Fruit fly (Drosophila melanogaster) whole organism, embryonic: ENCODE results near the gene Desat1.

Experiments
- Abd-B ChIP-seq: fragments of 200-800 bp; sonication (Bioruptor generic); optimal IDR thresholded peaks from 2 replicates; lab custom pipeline; 2018; ENCODE audit warnings: missing biosample characterization, mild to moderate bottlenecking, missing genetic modification characterization, moderate library complexity
- B-H2 ChIP-seq: fragments of 200-800 bp; sonication (Bioruptor generic); optimal IDR thresholded peaks from 2 replicates; lab custom pipeline; 2018; ENCODE audit warnings: missing biosample characterization, mild to moderate bottlenecking, missing genetic modification characterization
- Bdp1 ChIP-seq: fragments of 200-800 bp; sonication (Bioruptor generic); optimal IDR thresholded peaks from 3 replicates; lab custom pipeline; 2016; ENCODE audit warnings: missing biosample characterization, missing genetic modification characterization
- BtbVII ChIP-seq: fragments of 200-800 bp; sonication (Bioruptor generic); optimal IDR thresholded peaks from 3 replicates; lab custom pipeline; 2017; ENCODE audit warnings: missing biosample characterization, mild to moderate bottlenecking, missing genetic modification characterization
- CG12104 ChIP-seq: fragments of 200-800 bp; sonication (Bioruptor generic); optimal IDR thresholded peaks from 3 replicates; lab custom pipeline; 2016; ENCODE audit warnings: missing biosample characterization, missing genetic modification characterization
- CG12942 ChIP-seq: fragments of 200-800 bp; sonication (Bioruptor generic); optimal IDR thresholded peaks from 3 replicates; lab custom pipeline; 2016; ENCODE audit warnings: missing biosample characterization, missing genetic modification characterization
- CG13287 ChIP-seq: fragments of 200-800 bp; sonication (Bioruptor generic); IDR thresholded peaks from 2 replicates; pipeline ENCODE4 v1.3.6; 2022; ENCODE audit warnings: missing biosample characterization, missing genetic modification characterization; ENCODE audit not compliant: partially characterized antibody
- CG15011 ChIP-seq: fragments of 200-800 bp; sonication (Bioruptor generic); optimal IDR thresholded peaks from 3 replicates; lab custom pipeline; 2018; ENCODE audit warnings: missing biosample characterization, mild to moderate bottlenecking, missing genetic modification characterization
- CG15514 ChIP-seq: fragments of 200-800 bp; sonication (Bioruptor generic); optimal IDR thresholded peaks from 3 replicates; lab custom pipeline; 2017; ENCODE audit warnings: missing biosample characterization, missing genetic modification characterization, mild to moderate bottlenecking, moderate library complexity, missing genetic modification reagents
- CG2116 ChIP-seq: fragments of 200-800 bp; sonication (Bioruptor generic); optimal IDR thresholded peaks from 3 replicates; lab custom pipeline; 2018; ENCODE audit warnings: missing biosample characterization, mild to moderate bottlenecking, missing genetic modification characterization
- CG31365 ChIP-seq: fragments of 200-800 bp; sonication (Bioruptor generic); optimal IDR thresholded peaks from 2 replicates; lab custom pipeline; 2018; ENCODE audit warnings: missing biosample characterization, mild to moderate bottlenecking, missing genetic modification characterization
- CG34224 ChIP-seq: fragments of 200-800 bp; sonication (Bioruptor generic); IDR thresholded peaks from 3 replicates; pipeline ENCODE4 v1.3.6; 2022; ENCODE audit warnings: missing biosample characterization, missing genetic modification characterization; ENCODE audit not compliant: partially characterized antibody
- CG4404 ChIP-seq: fragments of 200-800 bp; sonication (Bioruptor generic); IDR thresholded peaks from 2 replicates; pipeline ENCODE4 v1.3.6; 2022; ENCODE audit warnings: missing biosample characterization, missing genetic modification characterization
- CG6272 ChIP-seq: fragments of 200-800 bp; sonication (Bioruptor generic); IDR thresholded peaks from 2 replicates; pipeline ENCODE4 v1.3.6; 2022; ENCODE audit warnings: missing biosample characterization, missing genetic modification characterization
- CG6765 ChIP-seq: fragments of 200-800 bp; sonication (Bioruptor generic); optimal IDR thresholded peaks from 3 replicates; lab custom pipeline; 2017; ENCODE audit warnings: missing biosample characterization, mild to moderate bottlenecking, missing genetic modification characterization
- CG6791 ChIP-seq: fragments of 200-800 bp; sonication (Bioruptor generic); IDR thresholded peaks from 3 replicates; pipeline ENCODE4 v1.3.6; 2022; ENCODE audit warnings: missing biosample characterization, missing genetic modification characterization; ENCODE audit not compliant: partially characterized antibody
- CG9609 ChIP-seq: fragments of 200-800 bp; sonication (Bioruptor generic); optimal IDR thresholded peaks from 3 replicates; lab custom pipeline; 2016; ENCODE audit warnings: missing biosample characterization, missing genetic modification characterization
- CHES-1-like ChIP-seq: fragments of 200-800 bp; sonication (Bioruptor generic); optimal IDR thresholded peaks from 2 replicates; lab custom pipeline; 2016; ENCODE audit warnings: missing biosample characterization, missing genetic modification characterization
- ERR ChIP-seq: fragments of 200-800 bp; sonication (Bioruptor generic); optimal IDR thresholded peaks from 2 replicates; lab custom pipeline; 2016; ENCODE audit warnings: missing biosample characterization, missing genetic modification characterization
- Lim3 ChIP-seq: fragments of 200-800 bp; sonication (Bioruptor generic); IDR thresholded peaks from 2 replicates; pipeline ENCODE4 v1.3.6; 2022; ENCODE audit warnings: missing biosample characterization, missing genetic modification characterization
- MBD-R2 ChIP-seq: fragments of 200-800 bp; sonication (Bioruptor generic); IDR thresholded peaks from 2 replicates; pipeline ENCODE4 v1.3.6; 2022; ENCODE audit warnings: missing biosample characterization, missing genetic modification characterization
- MESR4 ChIP-seq: fragments of 200-800 bp; sonication (Bioruptor generic); optimal IDR thresholded peaks from 2 replicates; lab custom pipeline; 2018; ENCODE audit warnings: missing biosample characterization, mild to moderate bottlenecking, missing genetic modification characterization, moderate library complexity
- Opbp ChIP-seq: fragments of 200-800 bp; sonication (Bioruptor generic); IDR thresholded peaks from 3 replicates; pipeline ENCODE4 v1.3.6; 2022; ENCODE audit warnings: missing biosample characterization, missing genetic modification characterization; ENCODE audit not compliant: partially characterized antibody
- Spps ChIP-seq: fragments of 200-800 bp; sonication (Bioruptor generic); optimal IDR thresholded peaks from 2 replicates; lab custom pipeline; 2018; ENCODE audit warnings: missing biosample characterization, mild to moderate bottlenecking, missing genetic modification characterization
- Sry-δ ChIP-seq: fragments of 200-800 bp; sonication (Bioruptor generic); optimal IDR thresholded peaks from 2 replicates; lab custom pipeline; 2016; ENCODE audit warnings: missing biosample characterization, missing genetic modification characterization
- Stat92E ChIP-seq, 3 experiments: fragments of >200 bp in 2 of 3; fragments of 200-800 bp in 1 of 3; sonication (Bioruptor generic) in 1 of 3; optimal IDR thresholded peaks; 2 replicates each; lab custom pipeline; 2017 to 2019; ENCODE audit warnings: missing biosample characterization in 3 of 3, missing genetic modification characterization in 3 of 3, mild to moderate bottlenecking in 1 of 3, moderate library complexity in 1 of 3
- Trl ChIP-seq, 3 experiments: fragments of >200 bp in 2 of 3; fragments of 200-800 bp in 1 of 3; sonication (Bioruptor generic) in 1 of 3; optimal IDR thresholded peaks; 2 replicates in 1 of 3; 3 replicates in 2 of 3; lab custom pipeline; 2016 to 2017; ENCODE audit warnings: missing biosample characterization in 1 of 3, missing genetic modification characterization in 1 of 3
- bbx ChIP-seq: fragments of 200-800 bp; sonication (Bioruptor generic); IDR thresholded peaks from 2 replicates; pipeline ENCODE4 v1.3.6; 2022; ENCODE audit warnings: missing biosample characterization, missing genetic modification characterization; ENCODE audit not compliant: partially characterized antibody
- bsh ChIP-seq, 2 experiments: fragments of 200-800 bp; sonication (Bioruptor generic); optimal IDR thresholded peaks; 2 replicates each; lab custom pipeline; 2017 to 2018; ENCODE audit warnings: mild to moderate bottlenecking in 2 of 2, missing biosample characterization in 2 of 2, missing genetic modification characterization in 2 of 2, moderate library complexity in 1 of 2
- cas ChIP-seq: fragments of 200-800 bp; sonication (Bioruptor generic); IDR thresholded peaks from 2 replicates; pipeline ENCODE4 v1.3.6; 2022; ENCODE audit warnings: missing biosample characterization, missing genetic modification characterization
- chm ChIP-seq: fragments of 200-800 bp; sonication (Bioruptor generic); IDR thresholded peaks from 2 replicates; pipeline ENCODE4 v1.3.6; 2022; ENCODE audit warnings: missing biosample characterization, missing genetic modification characterization
- chn ChIP-seq: fragments of 200-800 bp; sonication (Bioruptor generic); optimal IDR thresholded peaks from 2 replicates; lab custom pipeline; 2016; ENCODE audit warnings: missing biosample characterization, missing genetic modification characterization
- crp ChIP-seq, 2 experiments: fragments of 200-800 bp; sonication (Bioruptor generic); optimal IDR thresholded peaks; 2 replicates in 1 of 2; 3 replicates in 1 of 2; lab custom pipeline; 2017; ENCODE audit warnings: missing biosample characterization in 2 of 2, missing genetic modification characterization in 2 of 2, mild to moderate bottlenecking in 1 of 2, moderate library complexity in 1 of 2
- dimm ChIP-seq: fragments of 200-800 bp; sonication (Bioruptor generic); IDR thresholded peaks from 2 replicates; pipeline ENCODE4 v1.3.6; 2022; ENCODE audit warnings: missing biosample characterization, missing genetic modification characterization
- fd102C ChIP-seq: fragments of 200-800 bp; sonication (Bioruptor generic); optimal IDR thresholded peaks from 2 replicates; lab custom pipeline; 2018; ENCODE audit warnings: missing biosample characterization, mild to moderate bottlenecking, missing genetic modification characterization, moderate library complexity
- fd96Cb ChIP-seq: fragments of 200-800 bp; sonication (Bioruptor generic); optimal IDR thresholded peaks from 2 replicates; lab custom pipeline; 2018; ENCODE audit warnings: missing biosample characterization, mild to moderate bottlenecking, missing genetic modification characterization, moderate library complexity
- gcm ChIP-seq: fragments of 200-800 bp; sonication (Bioruptor generic); optimal IDR thresholded peaks from 2 replicates; lab custom pipeline; 2019; ENCODE audit warnings: missing biosample characterization, mild to moderate bottlenecking, missing genetic modification characterization, moderate library complexity
- gem ChIP-seq: fragments of 200-800 bp; sonication (Bioruptor generic); optimal IDR thresholded peaks from 2 replicates; lab custom pipeline; 2019; ENCODE audit warnings: missing biosample characterization, mild to moderate bottlenecking, missing genetic modification characterization, moderate library complexity
- gfzf ChIP-seq: fragments of 200-800 bp; sonication (Bioruptor generic); optimal IDR thresholded peaks from 2 replicates; lab custom pipeline; 2016; ENCODE audit warnings: missing biosample characterization, mild to moderate bottlenecking, missing genetic modification characterization, moderate library complexity
- hb ChIP-seq: fragments of 200-800 bp; sonication (Bioruptor generic); IDR thresholded peaks from 3 replicates; pipeline ENCODE4 v1.3.6; 2022; ENCODE audit warnings: missing biosample characterization, missing genetic modification characterization; ENCODE audit not compliant: partially characterized antibody
- hth ChIP-seq: fragments of >200 bp; optimal IDR thresholded peaks from 2 replicates; lab custom pipeline; 2017; ENCODE audit warnings: inconsistent platforms
- nerfin-2 ChIP-seq: fragments of 200-800 bp; sonication (Bioruptor generic); IDR thresholded peaks from 2 replicates; pipeline ENCODE4 v1.3.6; 2022; ENCODE audit warnings: missing biosample characterization, missing genetic modification characterization; ENCODE audit not compliant: partially characterized antibody
- pho ChIP-seq: fragments of 200-800 bp; sonication (Bioruptor generic); optimal IDR thresholded peaks from 2 replicates; lab custom pipeline; 2016; ENCODE audit warnings: missing biosample characterization, missing genetic modification characterization
- slou ChIP-seq: fragments of 200-800 bp; sonication (Bioruptor generic); optimal IDR thresholded peaks from 3 replicates; lab custom pipeline; 2016; ENCODE audit warnings: missing biosample characterization, missing genetic modification characterization
- sqz ChIP-seq: fragments of 200-800 bp; sonication (Bioruptor generic); optimal IDR thresholded peaks from 3 replicates; lab custom pipeline; 2018; ENCODE audit warnings: missing biosample characterization, mild to moderate bottlenecking, missing genetic modification characterization
- tna ChIP-seq: fragments of 200-800 bp; sonication (Bioruptor generic); IDR thresholded peaks from 2 replicates; pipeline ENCODE4 v1.3.6; 2022; ENCODE audit warnings: missing biosample characterization, missing genetic modification characterization; ENCODE audit not compliant: partially characterized antibody
- unc-4 ChIP-seq: fragments of 200-800 bp; sonication (Bioruptor generic); IDR thresholded peaks from 2 replicates; pipeline ENCODE4 v1.3.6; 2022; ENCODE audit warnings: missing biosample characterization, missing genetic modification characterization; ENCODE audit not compliant: partially characterized antibody
- zfh2 ChIP-seq: fragments of 200-800 bp; sonication (Bioruptor generic); optimal IDR thresholded peaks from 2 replicates; lab custom pipeline; 2016; ENCODE audit warnings: missing biosample characterization, missing genetic modification characterization

The Desat1 gene

DNA sequence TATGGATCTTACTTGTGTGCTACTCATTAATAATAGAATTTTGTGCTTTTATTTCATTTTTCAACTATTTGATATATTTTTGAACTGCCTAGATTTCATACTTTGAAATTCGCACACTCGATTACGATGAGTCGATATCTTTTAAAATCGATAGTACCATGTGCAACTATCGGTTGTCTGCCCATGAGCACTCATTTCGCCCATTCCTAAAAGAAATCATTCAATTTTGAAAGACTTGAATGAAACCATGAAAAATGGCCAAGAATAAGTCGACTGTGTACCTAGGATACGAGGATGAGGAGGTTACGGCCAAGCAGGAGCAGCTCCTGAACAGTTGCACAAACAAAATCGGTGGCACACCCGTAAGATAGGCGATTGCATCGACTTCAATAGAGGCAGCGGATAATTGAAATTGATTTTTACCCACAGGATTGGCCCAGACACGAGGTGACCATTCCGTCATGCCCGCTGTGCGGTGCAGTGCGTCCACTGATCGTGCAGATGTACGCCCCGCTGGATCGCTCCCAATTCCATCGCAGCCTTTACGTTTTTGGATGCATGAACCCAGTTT lies 17.1 kb downstream of the Desat1 start, which contains the start of gene trus (continued):
- TF ChIP-seq gfzf (GFP tag; lab: Kevin White, UChicago) (peak; percentile 24), CG4404 (no peak), CG31365 (tag; lab: Kevin White, UChicago) (no peak), CG2116 (peak; percentile 79), CG15011 (no peak), Lim3 (GFP tag; lab: Robert Waterston, UW) (no peak), hth (no peak), unc-4 (GFP tag; lab: Robert Waterston, UW) (peak; percentile 91), sqz (GFP tag; lab: Kevin White, UChicago) (no peak), Trl (optimal IDR thresholded peaks at IDR 0.05; lab: Kevin White, UChicago) (no peak), Trl (GFP tag; optimal IDR thresholded peaks at IDR 0.05; lab: Kevin White, UChicago) (no peak), B-H2 (peak; percentile 11), bsh (GFP tag; optimal IDR thresholded peaks at IDR 0.05; lab: Kevin White, UChicago) (no peak), CG34224 (peak; percentile 92), hb (peak; percentile 70; the same call in 2 of the 3 replicates), Abd-B (GFP tag; lab: Kevin White, UChicago) (no peak), cas (GFP tag; lab: Robert Waterston, UW) (no peak), bbx (GFP tag; lab: Robert Waterston, UW) (peak; percentile 93), dimm (no peak), Stat92E (GFP tag; optimal IDR thresholded peaks at IDR 0.05; lab: Kevin White, UChicago) (peak in 1 of 3 experiments; percentile 9), CHES-1-like (GFP tag; lab: Kevin White, UChicago) (no peak), tna (GFP tag; lab: Robert Waterston, UW) (peak; percentile 82), Spps (tag; lab: Kevin White, UChicago) (no peak), chn (no peak), fd96Cb (no peak), slou (no peak), CG6791 (GFP tag; lab: Robert Waterston, UW) (peak; percentile 86), CG12942 (GFP tag; lab: Kevin White, UChicago) (no peak), CG12104 (GFP tag; lab: Kevin White, UChicago) (no peak), gcm (GFP tag; lab: Kevin White, UChicago) (no peak), CG15514 (GFP tag; lab: Kevin White, UChicago) (peak; percentile 46), Sry-δ (GFP tag; lab: Kevin White, UChicago) (peak; percentile 89), gem (tag; lab: Kevin White, UChicago) (no peak), MESR4 (GFP tag; lab: Kevin White, UChicago) (peak; percentile 79), CG13287 (peak; percentile 95), BtbVII (GFP tag; lab: Kevin White, UChicago) (no peak), nerfin-2 (GFP tag; lab: Robert Waterston, UW) (peak; percentile 69), pho (no peak), ERR (no peak), crp (GFP tag; optimal IDR thresholded peaks at IDR 0.05; lab: Kevin White, UChicago) (peak in 1 of 2 experiments; percentile 42), MBD-R2 (peak; percentile 75), CG9609 (no peak), CG6272 (no peak), zfh2 (GFP tag; lab: Kevin White, UChicago) (no peak), Bdp1 (GFP tag; lab: Kevin White, UChicago) (no peak), chm (GFP tag; lab: Robert Waterston, UW) (no peak), Opbp (peak; percentile 89), CG6765 (no peak), fd102C (GFP tag; lab: Kevin White, UChicago) (no peak)
